Fruit fly (Drosophila melanogaster): ENCODE data around the gene Idh.

- TF ChIP-seq caup (GFP tag; optimal IDR thresholded peaks at IDR 0.05; ENCODE audit: severe bottlenecking) = no peak
- no peak for TF ChIP-seq CG8388 (GFP tag; optimal IDR thresholded peaks at IDR 0.05)
- TF ChIP-seq CG16779 (GFP tag; IDR thresholded peaks at IDR 0.05) = no peak
- TF ChIP-seq chinmo (GFP tag; IDR thresholded peaks at IDR 0.05; ENCODE audit: partially characterized antibody) = 0 out of 4 replicates have a peak, but pooled peaks have one; percentile 41
- TF ChIP-seq CG2199 (GFP tag; IDR thresholded peaks at IDR 0.05) = no peak
- TF ChIP-seq Gug (GFP tag; IDR thresholded peaks at IDR 0.05) = no peak
Observed at dm6 chr3L:8329005-8329404, 31.7 kb downstream of the Idh start.

All from whole organism, embryonic.